Worm (Caenorhabditis elegans): Measurements from ENCODE around the gene frpr-3.

ce11 chrV:7819585-7819984, 48.5 kb downstream of the frpr-3 start:
- TF ChIP-seq R02D3.7 (tag; optimal IDR thresholded peaks at IDR 0.05) (no peak), fos-1 (tag; optimal IDR thresholded peaks at IDR 0.05) (no peak), jun-1 (tag; optimal IDR thresholded peaks at IDR 0.05) (no peak)

Data from whole organism, L4 larva.